Fruit fly (Drosophila melanogaster): ENCODE results near the gene Pde1c.

Pde1c gene

dm6 chr2L:11809823-11810222 is 118.5 kb downstream of the Pde1c start:
- TF ChIP-seq GATAd (GFP tag; optimal IDR thresholded peaks at IDR 0.05) (no peak), psq (GFP tag; optimal IDR thresholded peaks at IDR 0.05) (no peak), foxo (GFP tag; optimal IDR thresholded peaks at IDR 0.05) (no peak), HLH106 (tag; optimal IDR thresholded peaks at IDR 0.05) (no peak), Mio (GFP tag; optimal IDR thresholded peaks at IDR 0.05) (no peak), usp (GFP tag; optimal IDR thresholded peaks at IDR 0.05) (no peak), pan (optimal IDR thresholded peaks at IDR 0.05) (no peak), N (GFP tag; optimal IDR thresholded peaks at IDR 0.05) (no peak), tai (GFP tag; optimal IDR thresholded peaks at IDR 0.05) (no peak), Hnf4 (GFP tag; optimal IDR thresholded peaks at IDR 0.05) (no peak), dsf (GFP tag; optimal IDR thresholded peaks at IDR 0.05; ENCODE audit: borderline replicate concordance) (no peak), Dif (GFP tag; optimal IDR thresholded peaks at IDR 0.05; ENCODE audit: partially characterized antibody) (no peak), Rel (GFP tag; optimal IDR thresholded peaks at IDR 0.05) (no peak), Rel (tag; optimal IDR thresholded peaks at IDR 0.05) (no peak), fru (GFP tag; optimal IDR thresholded peaks at IDR 0.05) (no peak), CG9705 (GFP tag; optimal IDR thresholded peaks at IDR 0.05) (no peak), br (GFP tag; optimal IDR thresholded peaks at IDR 0.05) (no peak), Abd-B (GFP tag; optimal IDR thresholded peaks at IDR 0.05) (no peak), ey (GFP tag; optimal IDR thresholded peaks at IDR 0.05) (no peak)

dm6 chr2L:11808702-11809583 is 119.4 kb downstream of the Pde1c start, which contains the start of gene crol:
Gene crol (minus strand): TSS chr2L:11809438.
- TF ChIP-seq Mio (GFP tag; optimal IDR thresholded peaks at IDR 0.05) (no peak), woc (GFP tag; optimal IDR thresholded peaks at IDR 0.05) (peak; percentile 76), br (GFP tag; optimal IDR thresholded peaks at IDR 0.05) (peak; percentile 3), Dfd (GFP tag; optimal IDR thresholded peaks at IDR 0.05) (no peak), foxo (GFP tag; optimal IDR thresholded peaks at IDR 0.05) (no peak), Jra (GFP tag; optimal IDR thresholded peaks at IDR 0.05) (no peak), CrebA (GFP tag; optimal IDR thresholded peaks at IDR 0.05; ENCODE audit: borderline replicate concordance) (no peak), tai (GFP tag; optimal IDR thresholded peaks at IDR 0.05) (no peak), sage (GFP tag; optimal IDR thresholded peaks at IDR 0.05) (no peak), Vsx2 (GFP tag; optimal IDR thresholded peaks at IDR 0.05; ENCODE audit: partially characterized antibody) (peak; percentile 58), Rel (GFP tag; optimal IDR thresholded peaks at IDR 0.05) (no peak), Rel (tag; optimal IDR thresholded peaks at IDR 0.05) (peak; percentile 95), Myc (optimal IDR thresholded peaks at IDR 0.05) (peak; percentile 85), sv (GFP tag; optimal IDR thresholded peaks at IDR 0.05) (no peak), dmrt93B (GFP tag; optimal IDR thresholded peaks at IDR 0.05) (no peak), fru (GFP tag; optimal IDR thresholded peaks at IDR 0.05) (no peak), ey (GFP tag; optimal IDR thresholded peaks at IDR 0.05) (no peak), Abd-B (GFP tag; optimal IDR thresholded peaks at IDR 0.05) (no peak), Hr78 (GFP tag; optimal IDR thresholded peaks at IDR 0.05) (no peak), usp (GFP tag; optimal IDR thresholded peaks at IDR 0.05) (no peak), rgr (GFP tag; optimal IDR thresholded peaks at IDR 0.05) (no peak), brk (GFP tag; optimal IDR thresholded peaks at IDR 0.05) (no peak), pan (optimal IDR thresholded peaks at IDR 0.05) (no peak), h (GFP tag; optimal IDR thresholded peaks at IDR 0.05) (peak; percentile 29), Hr83 (GFP tag; optimal IDR thresholded peaks at IDR 0.05; ENCODE audit: poor library complexity, severe bottlenecking) (peak; percentile 38), CG32264 (GFP tag; optimal IDR thresholded peaks at IDR 0.05) (no peak), Dif (GFP tag; optimal IDR thresholded peaks at IDR 0.05; ENCODE audit: partially characterized antibody) (peak; percentile 79), dl (GFP tag; optimal IDR thresholded peaks at IDR 0.05; ENCODE audit: insufficient read depth in 1 of 2, partially characterized antibody in 2 of 2) (peak; percentile 74 to 81), N (GFP tag; optimal IDR thresholded peaks at IDR 0.05) (no peak), CG9705 (GFP tag; optimal IDR thresholded peaks at IDR 0.05) (peak; percentile 19), Hnf4 (GFP tag; optimal IDR thresholded peaks at IDR 0.05) (peak; percentile 33), GATAd (GFP tag; optimal IDR thresholded peaks at IDR 0.05) (no peak), HLH106 (tag; optimal IDR thresholded peaks at IDR 0.05) (peak; percentile 8), jim (GFP tag; optimal IDR thresholded peaks at IDR 0.05) (peak; percentile 84), OdsH (GFP tag; optimal IDR thresholded peaks at IDR 0.05) (no peak), Sp1 (GFP tag; optimal IDR thresholded peaks at IDR 0.05) (no peak), dsf (GFP tag; optimal IDR thresholded peaks at IDR 0.05; ENCODE audit: borderline replicate concordance) (peak; percentile 0), psq (GFP tag; optimal IDR thresholded peaks at IDR 0.05) (peak; percentile 78), lola (GFP tag; optimal IDR thresholded peaks at IDR 0.05) (no peak)
